Fruit fly (Drosophila melanogaster) whole organism, embryonic: ENCODE results near the gene CG13894.

Experiments
- Abd-B ChIP-seq: fragments of 200-800 bp; sonication (Bioruptor generic); optimal IDR thresholded peaks from 2 replicates; lab custom pipeline; 2018; ENCODE audit warnings: missing biosample characterization, mild to moderate bottlenecking, missing genetic modification characterization, moderate library complexity
- Asciz ChIP-seq: fragments of 200-800 bp; sonication (Bioruptor generic); optimal IDR thresholded peaks from 2 replicates; lab custom pipeline; 2017; ENCODE audit warnings: missing biosample characterization, mild to moderate bottlenecking, missing genetic modification characterization, missing genetic modification reagents
- Bdp1 ChIP-seq: fragments of 200-800 bp; sonication (Bioruptor generic); optimal IDR thresholded peaks from 3 replicates; lab custom pipeline; 2016; ENCODE audit warnings: missing biosample characterization, missing genetic modification characterization
- Blimp-1 ChIP-seq: fragments of 200-800 bp; sonication (Bioruptor generic); optimal IDR thresholded peaks from 3 replicates; lab custom pipeline; 2018; ENCODE audit warnings: missing biosample characterization, missing genetic modification characterization, mild to moderate bottlenecking, moderate library complexity, missing genetic modification reagents
- CG10209 ChIP-seq: fragments of 200-800 bp; sonication (Bioruptor generic); optimal IDR thresholded peaks from 3 replicates; lab custom pipeline; 2017; ENCODE audit warnings: missing biosample characterization, mild to moderate bottlenecking, missing genetic modification characterization, missing genetic modification reagents
- CG10654 ChIP-seq: fragments of 200-800 bp; sonication (Bioruptor generic); optimal IDR thresholded peaks from 2 replicates; lab custom pipeline; 2016; ENCODE audit warnings: missing biosample characterization, missing genetic modification characterization
- CG11085 ChIP-seq: fragments of 200-800 bp; sonication (Bioruptor generic); IDR thresholded peaks from 2 replicates; pipeline ENCODE4 v1.3.6; 2022; ENCODE audit warnings: missing biosample characterization, missing genetic modification characterization
- CG12071 ChIP-seq: fragments of 200-800 bp; sonication (Bioruptor generic); optimal IDR thresholded peaks from 3 replicates; lab custom pipeline; 2018; ENCODE audit warnings: missing biosample characterization, mild to moderate bottlenecking, missing genetic modification characterization
- CG12391 ChIP-seq: fragments of 200-800 bp; sonication (Bioruptor generic); optimal IDR thresholded peaks from 3 replicates; lab custom pipeline; 2018; ENCODE audit warnings: missing biosample characterization, mild to moderate bottlenecking, missing genetic modification characterization, moderate library complexity
- CG15011 ChIP-seq: fragments of 200-800 bp; sonication (Bioruptor generic); optimal IDR thresholded peaks from 3 replicates; lab custom pipeline; 2018; ENCODE audit warnings: missing biosample characterization, mild to moderate bottlenecking, missing genetic modification characterization
- CG1647 ChIP-seq: fragments of 200-800 bp; sonication (Bioruptor generic); optimal IDR thresholded peaks from 3 replicates; lab custom pipeline; 2016; ENCODE audit warnings: missing biosample characterization, missing genetic modification characterization
- CG16813 ChIP-seq: fragments of 200-800 bp; sonication (Bioruptor generic); IDR thresholded peaks from 3 replicates; pipeline ENCODE4 v1.3.6; 2022; ENCODE audit warnings: missing biosample characterization, missing genetic modification characterization; ENCODE audit not compliant: partially characterized antibody
- CG17328 ChIP-seq: fragments of 200-800 bp; sonication (Bioruptor generic); IDR thresholded peaks from 2 replicates; pipeline ENCODE4 v1.3.6; 2022; ENCODE audit warnings: missing biosample characterization, missing genetic modification characterization
- CG17568 ChIP-seq: fragments of 200-800 bp; sonication (Bioruptor generic); optimal IDR thresholded peaks from 2 replicates; lab custom pipeline; 2018; ENCODE audit warnings: missing biosample characterization, mild to moderate bottlenecking, missing genetic modification characterization, moderate library complexity
- CG18619 ChIP-seq: fragments of 200-800 bp; sonication (Bioruptor generic); optimal IDR thresholded peaks from 3 replicates; lab custom pipeline; 2017; ENCODE audit warnings: missing biosample characterization, mild to moderate bottlenecking, missing genetic modification characterization
- CG2116 ChIP-seq: fragments of 200-800 bp; sonication (Bioruptor generic); optimal IDR thresholded peaks from 3 replicates; lab custom pipeline; 2018; ENCODE audit warnings: missing biosample characterization, mild to moderate bottlenecking, missing genetic modification characterization
- CG30020 ChIP-seq: fragments of 200-800 bp; optimal IDR thresholded peaks from 2 replicates; lab custom pipeline; 2019; ENCODE audit warnings: missing biosample characterization, mild to moderate bottlenecking, missing genetic modification characterization, moderate library complexity
- CG3065 ChIP-seq: fragments of 200-800 bp; sonication (Bioruptor generic); optimal IDR thresholded peaks from 2 replicates; lab custom pipeline; 2016; ENCODE audit warnings: missing biosample characterization, missing genetic modification characterization
- CG31388 ChIP-seq: fragments of 200-800 bp; sonication (Bioruptor generic); optimal IDR thresholded peaks from 2 replicates; lab custom pipeline; 2016; ENCODE audit warnings: missing biosample characterization, missing genetic modification characterization
- CG31441 ChIP-seq: fragments of 200-800 bp; sonication (Bioruptor generic); IDR thresholded peaks from 2 replicates; pipeline ENCODE4 v1.3.6; 2022; ENCODE audit warnings: missing biosample characterization, missing genetic modification characterization
- CG4282 ChIP-seq: fragments of 200-800 bp; sonication (Bioruptor generic); optimal IDR thresholded peaks from 2 replicates; lab custom pipeline; 2016; ENCODE audit warnings: missing biosample characterization, missing genetic modification characterization
- CG4424 ChIP-seq: fragments of 200-800 bp; sonication (Bioruptor generic); optimal IDR thresholded peaks from 3 replicates; lab custom pipeline; 2016; ENCODE audit warnings: missing biosample characterization, missing genetic modification characterization
- CG6654 ChIP-seq: fragments of 200-800 bp; sonication (Bioruptor generic); optimal IDR thresholded peaks from 2 replicates; lab custom pipeline; 2017; ENCODE audit warnings: missing biosample characterization, mild to moderate bottlenecking, missing genetic modification characterization
- CG7357 ChIP-seq: fragments of 200-800 bp; sonication (Bioruptor generic); IDR thresholded peaks from 3 replicates; pipeline ENCODE4 v1.3.6; 2022; ENCODE audit warnings: missing biosample characterization, missing genetic modification characterization
- CG7372 ChIP-seq: fragments of 200-800 bp; sonication (Bioruptor generic); IDR thresholded peaks from 2 replicates; pipeline ENCODE4 v1.3.6; 2022; ENCODE audit warnings: missing biosample characterization, missing genetic modification characterization
- CG7928 ChIP-seq: fragments of 200-800 bp; sonication (Bioruptor generic); optimal IDR thresholded peaks from 2 replicates; lab custom pipeline; 2017; ENCODE audit warnings: missing biosample characterization, mild to moderate bottlenecking, missing genetic modification characterization
- CG9797 ChIP-seq: fragments of 200-800 bp; sonication (Bioruptor generic); optimal IDR thresholded peaks from 3 replicates; lab custom pipeline; 2018; ENCODE audit warnings: missing biosample characterization, mild to moderate bottlenecking, missing genetic modification characterization
- CHES-1-like ChIP-seq: fragments of 200-800 bp; sonication (Bioruptor generic); optimal IDR thresholded peaks from 2 replicates; lab custom pipeline; 2016; ENCODE audit warnings: missing biosample characterization, missing genetic modification characterization
- CTCF ChIP-seq: fragments of 200-800 bp; sonication (Bioruptor generic); optimal IDR thresholded peaks from 2 replicates; lab custom pipeline; 2017; ENCODE audit warnings: missing biosample characterization, mild to moderate bottlenecking, missing genetic modification characterization, moderate library complexity
- Gug ChIP-seq: fragments of 200-800 bp; sonication (Bioruptor generic); IDR thresholded peaks from 4 replicates; pipeline ENCODE4 v1.3.6; 2022; ENCODE audit warnings: missing biosample characterization, missing genetic modification characterization
- HLH4C ChIP-seq: fragments of 200-800 bp; sonication (Bioruptor generic); IDR thresholded peaks from 3 replicates; pipeline ENCODE4 v1.3.6; 2022; ENCODE audit warnings: missing biosample characterization, missing genetic modification characterization; ENCODE audit not compliant: partially characterized antibody
- Nf-YA ChIP-seq: fragments of 200-800 bp; sonication (Bioruptor generic); IDR thresholded peaks from 2 replicates; pipeline ENCODE4 v1.3.6; 2022; ENCODE audit warnings: missing biosample characterization, missing genetic modification characterization
- Opbp ChIP-seq: fragments of 200-800 bp; sonication (Bioruptor generic); IDR thresholded peaks from 3 replicates; pipeline ENCODE4 v1.3.6; 2022; ENCODE audit warnings: missing biosample characterization, missing genetic modification characterization; ENCODE audit not compliant: partially characterized antibody
- Tbp ChIP-seq: fragments of >200 bp; optimal IDR thresholded peaks from 2 replicates; lab custom pipeline; 2018; ENCODE audit warnings: missing biosample characterization, missing genetic modification characterization
- YL-1 ChIP-seq: fragments of 200-800 bp; sonication (Bioruptor generic); optimal IDR thresholded peaks from 3 replicates; lab custom pipeline; 2017; ENCODE audit warnings: missing biosample characterization, mild to moderate bottlenecking, missing genetic modification characterization
- amos ChIP-seq: fragments of 200-800 bp; sonication (Bioruptor generic); IDR thresholded peaks from 2 replicates; pipeline ENCODE4 v1.3.6; 2022; ENCODE audit warnings: missing biosample characterization, missing genetic modification characterization; ENCODE audit not compliant: partially characterized antibody
- cas ChIP-seq: fragments of 200-800 bp; sonication (Bioruptor generic); IDR thresholded peaks from 2 replicates; pipeline ENCODE4 v1.3.6; 2022; ENCODE audit warnings: missing biosample characterization, missing genetic modification characterization
- emc ChIP-seq: fragments of 200-800 bp; sonication (Bioruptor generic); optimal IDR thresholded peaks from 2 replicates; lab custom pipeline; 2016; ENCODE audit warnings: missing biosample characterization, missing genetic modification characterization
- ftz-f1 ChIP-seq: fragments of 200-800 bp; sonication (Bioruptor generic); optimal IDR thresholded peaks from 2 replicates; lab custom pipeline; 2016; ENCODE audit warnings: missing biosample characterization, missing genetic modification characterization
- h ChIP-seq: fragments of >200 bp; optimal IDR thresholded peaks from 2 replicates; lab custom pipeline; 2017
- insv ChIP-seq, 2 experiments: fragments of 200-800 bp; sonication (Bioruptor generic); optimal IDR thresholded peaks; 3 replicates each; lab custom pipeline; 2016 to 2018; ENCODE audit warnings: missing biosample characterization in 2 of 2, missing genetic modification characterization in 2 of 2
- ken ChIP-seq: fragments of 200-800 bp; sonication (Bioruptor generic); IDR thresholded peaks from 3 replicates; pipeline ENCODE4 v1.3.6; 2022; ENCODE audit warnings: missing biosample characterization, missing genetic modification characterization
- klu ChIP-seq: fragments of 200-800 bp; sonication (Bioruptor generic); IDR thresholded peaks from 2 replicates; pipeline ENCODE4 v1.3.6; 2022; ENCODE audit warnings: missing biosample characterization, missing genetic modification characterization
- maf-S ChIP-seq: fragments of 200-800 bp; sonication (Bioruptor generic); optimal IDR thresholded peaks from 2 replicates; lab custom pipeline; 2016; ENCODE audit warnings: missing biosample characterization, missing genetic modification characterization
- repo ChIP-seq: fragments of 200-800 bp; sonication (Bioruptor generic); optimal IDR thresholded peaks from 2 replicates; lab custom pipeline; 2016; ENCODE audit warnings: missing biosample characterization, missing genetic modification characterization
- rib ChIP-seq: fragments of 200-800 bp; sonication (Bioruptor generic); IDR thresholded peaks from 2 replicates; pipeline ENCODE4 v1.3.6; 2022; ENCODE audit warnings: missing biosample characterization, missing genetic modification characterization
- schlank ChIP-seq: fragments of 200-800 bp; sonication (Bioruptor generic); optimal IDR thresholded peaks from 2 replicates; lab custom pipeline; 2018; ENCODE audit warnings: missing biosample characterization, mild to moderate bottlenecking, missing genetic modification characterization
- sens ChIP-seq: fragments of 200-800 bp; sonication (Bioruptor generic); peaks from one replicate; lab custom pipeline; 2016; ENCODE audit warnings: missing biosample characterization, missing genetic modification characterization
- shn ChIP-seq: fragments of 200-800 bp; sonication (Bioruptor generic); optimal IDR thresholded peaks from 3 replicates; lab custom pipeline; 2016; ENCODE audit warnings: missing biosample characterization, missing genetic modification characterization
- stc ChIP-seq: fragments of 200-800 bp; sonication (Bioruptor generic); IDR thresholded peaks from 2 replicates; pipeline ENCODE4 v1.3.6; 2022; ENCODE audit warnings: missing biosample characterization, missing genetic modification characterization
- z ChIP-seq: fragments of 200-800 bp; sonication (Bioruptor generic); IDR thresholded peaks from 3 replicates; pipeline ENCODE4 v1.3.6; 2022; ENCODE audit warnings: missing biosample characterization, missing genetic modification characterization
- zen2 ChIP-seq: fragments of 200-800 bp; sonication (Bioruptor generic); IDR thresholded peaks from 3 replicates; pipeline ENCODE4 v1.3.6; 2022; ENCODE audit warnings: missing biosample characterization, missing genetic modification characterization; ENCODE audit not compliant: partially characterized antibody

CG13894 gene

DNA sequence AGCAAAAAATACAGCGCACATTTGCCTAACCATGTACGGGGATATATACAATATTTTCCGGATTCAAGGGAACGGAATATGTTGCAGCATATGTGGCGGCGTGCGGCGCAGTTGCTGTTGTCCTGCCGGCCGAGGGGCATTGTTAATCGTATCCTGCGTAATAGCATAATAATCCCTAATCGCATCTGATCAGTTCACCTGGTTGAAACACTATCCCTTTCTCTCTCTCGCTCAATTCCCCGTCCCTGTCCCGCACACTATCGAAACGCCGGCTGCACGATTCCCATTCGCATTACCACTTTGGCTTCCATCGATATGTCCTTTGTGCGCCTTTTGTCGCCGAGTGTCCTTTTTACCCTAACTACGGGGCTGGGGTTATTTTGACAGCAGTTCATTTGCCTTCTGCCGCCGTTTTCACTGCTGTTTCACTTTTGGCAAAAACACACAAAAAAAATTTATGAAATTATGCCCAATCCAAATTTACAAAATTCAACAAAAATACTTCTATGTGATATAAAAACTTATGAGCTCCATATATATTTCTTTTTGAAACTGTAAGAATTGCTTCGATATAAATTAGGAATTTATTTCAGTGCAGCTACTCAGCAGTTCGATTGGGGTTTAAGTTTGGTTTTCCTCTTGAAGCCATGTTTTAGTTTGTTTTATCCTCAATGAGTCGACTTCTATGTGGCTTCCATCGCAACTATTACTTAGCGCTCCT lies 46.4 kb upstream of the CG13894 start (continued):
- peak; percentile 97 for TF ChIP-seq sens
- peak; percentile 38 for TF ChIP-seq repo (GFP tag; lab: Kevin White, UChicago)
- TF ChIP-seq stc (GFP tag; lab: Robert Waterston, UW), result no peak
- no peak for TF ChIP-seq emc (GFP tag; lab: Kevin White, UChicago)
- peak; percentile 64 for TF ChIP-seq CG12391 (tag; lab: Kevin White, UChicago)
- TF ChIP-seq Blimp-1, result peak; percentile 49
- no peak for TF ChIP-seq Abd-B
- TF ChIP-seq maf-S, result no peak
- no peak for TF ChIP-seq z (GFP tag; lab: Robert Waterston, UW)
- TF ChIP-seq CG11085 (GFP tag; lab: Robert Waterston, UW), result no peak
- no peak for TF ChIP-seq CG17568
- TF ChIP-seq Nf-YA (GFP tag; lab: Robert Waterston, UW), result no peak
- no peak for TF ChIP-seq HLH4C (GFP tag; lab: Robert Waterston, UW)
- TF ChIP-seq h (lab: Kevin White, UChicago), result no peak
- TF ChIP-seq shn (GFP tag; lab: Kevin White, UChicago), result no peak
- TF ChIP-seq zen2 (GFP tag; lab: Robert Waterston, UW), result no peak
- no peak for TF ChIP-seq CG7357 (GFP tag; lab: Robert Waterston, UW)
- no peak for TF ChIP-seq rib (GFP tag; lab: Robert Waterston, UW)
- no peak for TF ChIP-seq schlank (tag; lab: Kevin White, UChicago)
- TF ChIP-seq CG10654 (GFP tag; lab: Kevin White, UChicago), result peak; percentile 10
- no peak for TF ChIP-seq CG2116 (GFP tag; lab: Kevin White, UChicago)
- TF ChIP-seq CG12071, result no peak
- no peak for TF ChIP-seq Gug (GFP tag; lab: Robert Waterston, UW)
- no peak for TF ChIP-seq Tbp (GFP tag; lab: Kevin White, UChicago)
- TF ChIP-seq CG15011 (GFP tag; lab: Kevin White, UChicago), result no peak
- no peak for TF ChIP-seq ftz-f1
- no peak for TF ChIP-seq CG7372 (GFP tag; lab: Robert Waterston, UW)
- TF ChIP-seq ken (GFP tag; lab: Robert Waterston, UW), result no peak
- peak; percentile 76 for TF ChIP-seq CG4424 (GFP tag; lab: Kevin White, UChicago)
- TF ChIP-seq CG10209, result peak; percentile 18
- no peak for TF ChIP-seq CG7928 (GFP tag; lab: Kevin White, UChicago)
- no peak for TF ChIP-seq klu (GFP tag; lab: Robert Waterston, UW)
- no peak for TF ChIP-seq CG9797 (GFP tag; lab: Kevin White, UChicago)
- TF ChIP-seq YL-1 (GFP tag; lab: Kevin White, UChicago), result no peak
- no peak for TF ChIP-seq Asciz (GFP tag; lab: Kevin White, UChicago)
- TF ChIP-seq CG30020 (tag; lab: Kevin White, UChicago), result no peak
- TF ChIP-seq insv (GFP tag; optimal IDR thresholded peaks at IDR 0.05; lab: Kevin White, UChicago), result no peak
- no peak for TF ChIP-seq Opbp (GFP tag; lab: Robert Waterston, UW)
- TF ChIP-seq amos (GFP tag; lab: Robert Waterston, UW), result no peak
- no peak for TF ChIP-seq cas (GFP tag; lab: Robert Waterston, UW)
- no peak for TF ChIP-seq CTCF
- TF ChIP-seq CG4282 (GFP tag; lab: Kevin White, UChicago), result no peak
- TF ChIP-seq CG17328 (GFP tag; lab: Robert Waterston, UW), result peak; percentile 64
- TF ChIP-seq CG1647 (GFP tag; lab: Kevin White, UChicago), result peak; percentile 48
- no peak for TF ChIP-seq CG16813 (GFP tag; lab: Robert Waterston, UW)
- TF ChIP-seq Bdp1 (GFP tag; lab: Kevin White, UChicago), result no peak
- TF ChIP-seq CG31388, result no peak
- TF ChIP-seq CG18619, result no peak
- TF ChIP-seq CG6654 (GFP tag; lab: Kevin White, UChicago), result no peak
- no peak for TF ChIP-seq CG3065 (GFP tag; lab: Kevin White, UChicago)
- TF ChIP-seq CHES-1-like, result no peak
- peak; percentile 67 for TF ChIP-seq CG31441 (GFP tag; lab: Robert Waterston, UW)
